Worm (Caenorhabditis elegans): ENCODE data around the gene C13B9.2.

ce11 chrIII:6578505-6578904, 41.5 kb upstream of the C13B9.2 start, which contains the start of gene F27B3.6:
- TF ChIP-seq egl-13 (tag; optimal IDR thresholded peaks at IDR 0.05) (no peak), vab-15 (tag; optimal IDR thresholded peaks at IDR 0.05) (no peak), hpl-2 (GFP tag; optimal IDR thresholded peaks at IDR 0.05) (no peak), dpl-1 (GFP tag; optimal IDR thresholded peaks at IDR 0.05) (no peak), nhr-19 (GFP tag; conservative IDR thresholded peaks at IDR 0.05) (no peak)
